Worm (Caenorhabditis elegans) whole organism, L4 larva: ENCODE measurements around the gene C33A12.19.

Experiments
- D1046.2 ChIP-seq: fragments of 200-800 bp; sonication (Bioruptor generic); IDR thresholded peaks from 2 replicates; pipeline ENCODE4 v1.3.6; 2022; ENCODE audit warnings: missing genetic modification characterization, missing compliant biosample characterization
- F26F4.8 ChIP-seq: fragments of 200-800 bp; sonication (Bioruptor generic); conservative IDR thresholded peaks from 2 replicates; pipeline ENCODE4 v1.3.6; 2022; ENCODE audit warnings: missing genetic modification characterization, missing compliant biosample characterization
- R02D3.7 ChIP-seq: fragments of 150-350 bp; sonication (generic microtip); optimal IDR thresholded peaks from 3 replicates; lab custom pipeline; 2014; ENCODE audit warnings: missing biosample characterization, missing genetic modification characterization
- T26A8.4 ChIP-seq: fragments of 200-800 bp; sonication (Bioruptor generic); IDR thresholded peaks from 2 replicates; pipeline ENCODE4 v1.3.6; 2022; ENCODE audit warnings: missing genetic modification characterization, missing compliant biosample characterization
- ZK337.2 ChIP-seq: fragments of 200-800 bp; sonication (Bioruptor generic); IDR thresholded peaks from 2 replicates; pipeline ENCODE4 v1.3.6; 2022; ENCODE audit warnings: missing genetic modification reagents, missing genetic modification characterization, missing compliant biosample characterization
- ZK546.5 ChIP-seq, 2 experiments: sonication (generic microtip); optimal IDR thresholded peaks; 2 replicates each; lab custom pipeline; 2017; ENCODE audit warnings: missing biosample characterization in 2 of 2, missing genetic modification characterization in 2 of 2
- aha-1 ChIP-seq: fragments of 150-350 bp; peaks from one replicate; lab custom pipeline; 2014; ENCODE audit warnings: missing biosample characterization, missing genetic modification characterization
- arid-1 ChIP-seq: fragments of 200-800 bp; sonication (Bioruptor generic); conservative IDR thresholded peaks from 2 replicates; pipeline ENCODE4 v1.3.6; 2022; ENCODE audit warnings: missing genetic modification reagents, missing genetic modification characterization, missing compliant biosample characterization
- attf-4 ChIP-seq: sonication (generic microtip); optimal IDR thresholded peaks from 3 replicates; lab custom pipeline; 2017; ENCODE audit warnings: missing biosample characterization, missing genetic modification characterization
- daf-16 ChIP-seq, 3 experiments: sonication (generic microtip); optimal IDR thresholded peaks; 2 replicates each; lab custom pipeline; 2016 to 2017; ENCODE audit warnings: missing genetic modification characterization in 3 of 3, missing genetic modification reagents in 3 of 3, mild to moderate bottlenecking in 2 of 3, missing compliant biosample characterization in 2 of 3, missing biosample characterization in 1 of 3, moderate library complexity in 1 of 3
- daf-19 ChIP-seq: fragments of 200-800 bp; sonication (Bioruptor generic); conservative IDR thresholded peaks from 2 replicates; pipeline ENCODE4 v1.3.6; 2022; ENCODE audit warnings: missing genetic modification characterization, missing compliant biosample characterization
- dmd-8 ChIP-seq: fragments of 200-800 bp; sonication (Bioruptor generic); IDR thresholded peaks from 2 replicates; pipeline ENCODE4 v1.3.6; 2022; ENCODE audit warnings: missing genetic modification characterization, missing compliant biosample characterization
- egl-43 ChIP-seq: fragments of 200-800 bp; sonication (Bioruptor generic); IDR thresholded peaks from 2 replicates; pipeline ENCODE4 v1.3.6; 2022; ENCODE audit warnings: missing genetic modification reagents, missing genetic modification characterization, missing compliant biosample characterization
- fkh-10 ChIP-seq: fragments of 150-350 bp; optimal IDR thresholded peaks from 2 replicates; lab custom pipeline; 2014; ENCODE audit warnings: missing biosample characterization, missing genetic modification reagents, missing genetic modification characterization
- gei-8 ChIP-seq: fragments of 200-800 bp; sonication (Bioruptor generic); optimal IDR thresholded peaks from 2 replicates; lab custom pipeline; 2018; ENCODE audit warnings: mild to moderate bottlenecking, missing genetic modification characterization, missing compliant biosample characterization
- hlh-11 ChIP-seq: fragments of 200-800 bp; sonication (Bioruptor generic); optimal IDR thresholded peaks from 2 replicates; lab custom pipeline; 2018; ENCODE audit warnings: mild to moderate bottlenecking, missing genetic modification characterization, missing compliant biosample characterization
- hmg-1.1 ChIP-seq: fragments of 200-800 bp; sonication (Bioruptor generic); IDR thresholded peaks from 2 replicates; pipeline ENCODE4 v1.3.6; 2022; ENCODE audit warnings: missing genetic modification reagents, missing genetic modification characterization, missing compliant biosample characterization
- lin-13 ChIP-seq: fragments of 150-350 bp; optimal IDR thresholded peaks from 2 replicates; lab custom pipeline; 2014; ENCODE audit warnings: missing biosample characterization, missing genetic modification reagents, missing genetic modification characterization
- lin-15B ChIP-seq: fragments of 150-350 bp; sonication (generic microtip); optimal IDR thresholded peaks from 3 replicates; lab custom pipeline; 2014; ENCODE audit warnings: missing biosample characterization, missing genetic modification characterization
- lin-38 ChIP-seq: fragments of 200-800 bp; sonication (Bioruptor generic); IDR thresholded peaks from 2 replicates; pipeline ENCODE4 v1.3.6; 2022; ENCODE audit warnings: missing genetic modification reagents, missing genetic modification characterization, missing compliant biosample characterization
- lir-3 ChIP-seq: sonication (generic microtip); optimal IDR thresholded peaks from 2 replicates; lab custom pipeline; 2016; ENCODE audit warnings: mild to moderate bottlenecking, missing genetic modification characterization, missing compliant biosample characterization
- madf-9 ChIP-seq: fragments of 200-800 bp; sonication (Bioruptor generic); conservative IDR thresholded peaks from 2 replicates; pipeline ENCODE4 v1.3.6; 2022; ENCODE audit warnings: missing genetic modification reagents, missing genetic modification characterization, missing compliant biosample characterization
- mdt-29 ChIP-seq: fragments of 200-800 bp; sonication (Bioruptor generic); IDR thresholded peaks from 2 replicates; pipeline ENCODE4 v1.3.6; 2022; ENCODE audit warnings: missing genetic modification reagents, missing genetic modification characterization, missing compliant biosample characterization
- mep-1 ChIP-seq: fragments of 150-350 bp; sonication (generic microtip); optimal IDR thresholded peaks from 3 replicates; lab custom pipeline; 2014; ENCODE audit warnings: missing biosample characterization, missing genetic modification characterization
- mes-2 ChIP-seq: sonication (generic microtip); optimal IDR thresholded peaks from 2 replicates; lab custom pipeline; 2016; ENCODE audit warnings: missing genotype, mild to moderate bottlenecking, missing genetic modification characterization, missing compliant biosample characterization; ENCODE audit not compliant: poor library complexity, severe bottlenecking
- mxl-2 ChIP-seq: fragments of 200-800 bp; sonication (Bioruptor generic); conservative IDR thresholded peaks from 2 replicates; pipeline ENCODE4 v1.3.6; 2022; ENCODE audit warnings: missing genetic modification reagents, missing genetic modification characterization, missing compliant biosample characterization
- nhr-10 ChIP-seq: fragments of 150-350 bp; optimal IDR thresholded peaks from 2 replicates; lab custom pipeline; 2014; ENCODE audit warnings: missing biosample characterization, missing genetic modification characterization
- nhr-102 ChIP-seq: sonication (generic microtip); optimal IDR thresholded peaks from 2 replicates; lab custom pipeline; 2016; ENCODE audit warnings: mild to moderate bottlenecking, missing genetic modification characterization, moderate library complexity, missing compliant biosample characterization
- nhr-111 ChIP-seq: fragments of 200-800 bp; sonication (Bioruptor generic); optimal IDR thresholded peaks from 2 replicates; lab custom pipeline; 2018; ENCODE audit warnings: mild to moderate bottlenecking, missing genetic modification characterization, missing compliant biosample characterization
- nhr-237 ChIP-seq: sonication (generic microtip); optimal IDR thresholded peaks from 2 replicates; lab custom pipeline; 2017; ENCODE audit warnings: missing biosample characterization, missing genetic modification characterization
- nhr-25 ChIP-seq: sonication (generic microtip); optimal IDR thresholded peaks from 2 replicates; lab custom pipeline; 2017; ENCODE audit warnings: missing genetic modification characterization, mild to moderate bottlenecking, missing compliant biosample characterization, antibody characterized with exemption, moderate library complexity, borderline replicate concordance; ENCODE audit not compliant: insufficient read depth
- nhr-6 ChIP-seq: fragments of 150-350 bp; optimal IDR thresholded peaks from 2 replicates; lab custom pipeline; 2014; ENCODE audit warnings: missing biosample characterization, missing genetic modification characterization
- nhr-77 ChIP-seq: fragments of 150-350 bp; optimal IDR thresholded peaks from 2 replicates; lab custom pipeline; 2014; ENCODE audit warnings: missing biosample characterization, missing genetic modification characterization
- php-3 ChIP-seq: fragments of 200-800 bp; sonication (Bioruptor generic); IDR thresholded peaks from 2 replicates; pipeline ENCODE4 v1.3.6; 2022; ENCODE audit warnings: missing genetic modification reagents, missing genetic modification characterization, missing compliant biosample characterization
- pqm-1 ChIP-seq: sonication (generic microtip); optimal IDR thresholded peaks from 2 replicates; lab custom pipeline; 2017; ENCODE audit warnings: missing biosample characterization, missing genetic modification characterization
- saeg-2 ChIP-seq: fragments of 200-800 bp; sonication (Bioruptor generic); IDR thresholded peaks from 2 replicates; pipeline ENCODE4 v1.3.6; 2022; ENCODE audit warnings: missing genetic modification reagents, missing genetic modification characterization, missing compliant biosample characterization
- snpc-1.2 ChIP-seq: fragments of 200-800 bp; sonication (Bioruptor generic); IDR thresholded peaks from 2 replicates; pipeline ENCODE4 v1.3.6; 2022; ENCODE audit warnings: missing genetic modification reagents, missing genetic modification characterization, missing compliant biosample characterization
- spr-1 ChIP-seq: sonication (generic microtip); optimal IDR thresholded peaks from 2 replicates; lab custom pipeline; 2016; ENCODE audit warnings: mild to moderate bottlenecking, missing genetic modification characterization, missing compliant biosample characterization
- spr-3 ChIP-seq: fragments of 200-800 bp; sonication (Bioruptor generic); optimal IDR thresholded peaks from 2 replicates; lab custom pipeline; 2018; ENCODE audit warnings: mild to moderate bottlenecking, missing genetic modification characterization, missing compliant biosample characterization
- tra-1 ChIP-seq: fragments of 200-800 bp; sonication (Bioruptor generic); IDR thresholded peaks from 2 replicates; pipeline ENCODE4 v1.3.6; 2022; ENCODE audit warnings: missing genetic modification reagents, missing genetic modification characterization, missing compliant biosample characterization
- unc-39 ChIP-seq: sonication (generic microtip); optimal IDR thresholded peaks from 2 replicates; lab custom pipeline; 2017; ENCODE audit warnings: missing biosample characterization, missing genetic modification characterization
- vab-7 ChIP-seq: fragments of 200-800 bp; sonication (Bioruptor generic); IDR thresholded peaks from 2 replicates; pipeline ENCODE4 v1.3.6; 2022; ENCODE audit warnings: missing genetic modification reagents, missing genetic modification characterization, missing compliant biosample characterization
- zfp-2 ChIP-seq: sonication (generic microtip); optimal IDR thresholded peaks from 2 replicates; lab custom pipeline; 2016; ENCODE audit warnings: mild to moderate bottlenecking, missing genetic modification characterization, missing compliant biosample characterization
- zfp-3 ChIP-seq: fragments of 200-800 bp; sonication (Bioruptor generic); conservative IDR thresholded peaks from 2 replicates; pipeline ENCODE4 v1.3.6; 2022; ENCODE audit warnings: missing genetic modification reagents, missing genetic modification characterization, missing compliant biosample characterization
- zip-11 ChIP-seq: fragments of 200-800 bp; sonication (Bioruptor generic); IDR thresholded peaks from 2 replicates; pipeline ENCODE4 v1.3.6; 2022; ENCODE audit warnings: missing genetic modification characterization, missing compliant biosample characterization
- zip-2 ChIP-seq: fragments of 150-350 bp; optimal IDR thresholded peaks from 2 replicates; lab custom pipeline; 2014; ENCODE audit warnings: missing biosample characterization, missing genetic modification characterization

The C33A12.19 gene

ce11 chrIV:9511221-9511638 is 5.6 kb upstream of the C33A12.19 start (continued):
- TF ChIP-seq mes-2 (tag; lab: Kevin White, UChicago) (peak; percentile 90), fkh-10 (GFP tag; lab: Kevin White, UChicago) (peak; percentile 38), zfp-2 (no peak), dmd-8 (GFP tag; lab: Robert Waterston, UW) (no peak), zfp-3 (GFP tag; lab: Robert Waterston, UW) (no peak), hmg-1.1 (peak; percentile 62)

- TF ChIP-seq daf-19 (GFP tag; lab: Robert Waterston, UW) (no peak), nhr-25 (tag; lab: Kevin White, UChicago) (no peak), saeg-2 (no peak), ZK546.5 (tag; optimal IDR thresholded peaks at IDR 0.05; lab: Kevin White, UChicago) (no peak), mdt-29 (GFP tag; lab: Robert Waterston, UW) (no peak), nhr-77 (tag; lab: Kevin White, UChicago) (no peak), hlh-11 (tag; lab: Kevin White, UChicago) (peak; percentile 19), lir-3 (tag; lab: Kevin White, UChicago) (no peak), zfp-3 (GFP tag; lab: Robert Waterston, UW) (no peak), zfp-2 (no peak), madf-9 (GFP tag; lab: Robert Waterston, UW) (no peak), lin-38 (peak; percentile 2; the same call in 1 of the 2 replicates), R02D3.7 (no peak), attf-4 (no peak), ZK337.2 (GFP tag; lab: Robert Waterston, UW) (no peak), snpc-1.2 (GFP tag; lab: Robert Waterston, UW) (0 out of 2 replicates have a peak, but pooled peaks have one; percentile 6), lin-15B (tag; lab: Kevin White, UChicago) (no peak), pqm-1 (tag; lab: Kevin White, UChicago) (peak; percentile 8), egl-43 (GFP tag; lab: Robert Waterston, UW) (no peak), php-3 (GFP tag; lab: Robert Waterston, UW) (peak; percentile 43; the same call in 1 of the 2 replicates), nhr-6 (tag; lab: Kevin White, UChicago) (no peak), nhr-111 (GFP tag; lab: Kevin White, UChicago) (no peak), tra-1 (GFP tag; lab: Robert Waterston, UW) (no peak), unc-39 (tag; lab: Kevin White, UChicago) (no peak), mep-1 (tag; lab: Kevin White, UChicago) (no peak), spr-1 (no peak), daf-16 (GFP tag; optimal IDR thresholded peaks at IDR 0.05; lab: Kevin White, UChicago) (no peak), daf-16 (tag; optimal IDR thresholded peaks at IDR 0.05; lab: Kevin White, UChicago) (peak; percentile 85), spr-3 (no peak), D1046.2 (GFP tag; lab: Robert Waterston, UW) (no peak), nhr-102 (tag; lab: Kevin White, UChicago) (peak; percentile 36), zip-11 (no peak), nhr-237 (tag; lab: Kevin White, UChicago) (no peak), vab-7 (GFP tag; lab: Robert Waterston, UW) (no peak), mxl-2 (GFP tag; lab: Robert Waterston, UW) (no peak), aha-1 (tag; lab: Kevin White, UChicago) (peak; percentile 99), lin-13 (GFP tag; lab: Kevin White, UChicago) (no peak), T26A8.4 (GFP tag; lab: Robert Waterston, UW) (no peak), gei-8 (GFP tag; lab: Kevin White, UChicago) (no peak), mes-2 (tag; lab: Kevin White, UChicago) (peak; percentile 54), nhr-10 (tag; lab: Kevin White, UChicago) (no peak), arid-1 (GFP tag; lab: Robert Waterston, UW) (no peak), F26F4.8 (GFP tag; lab: Robert Waterston, UW) (no peak), zip-2 (no peak)
- TF ChIP-seq, all 104 proteins: peak for 9
Observed at ce11 chrIV:9511640-9512039, 5.2 kb upstream of the C33A12.19 start.
